Fruit fly (Drosophila melanogaster): ENCODE results near the gene Rtel1.

dm6 chrX:5754837-5755828, 7.6 kb downstream of the Rtel1 start, which contains the start of the genes lin-52 and CG15771:
- TF ChIP-seq Dll (optimal IDR thresholded peaks at IDR 0.05) = peak; percentile 77
- no peak for TF ChIP-seq usp (GFP tag; optimal IDR thresholded peaks at IDR 0.05)
- no peak for TF ChIP-seq pan (optimal IDR thresholded peaks at IDR 0.05)
